Fruit fly (Drosophila melanogaster) whole organism, embryonic: ENCODE measurements around the gene CG33267.
A peak's percentile ranks its signal among the peaks of the same experiment; 100 is the strongest.

Source experiments
- Atf-2 ChIP-seq: fragments of 200-800 bp; sonication (Bioruptor generic); optimal IDR thresholded peaks from 2 replicates; lab custom pipeline; 2016; ENCODE audit warnings: missing biosample characterization, missing genetic modification characterization
- Blimp-1 ChIP-seq: fragments of 200-800 bp; sonication (Bioruptor generic); optimal IDR thresholded peaks from 3 replicates; lab custom pipeline; 2018; ENCODE audit warnings: missing biosample characterization, missing genetic modification characterization, mild to moderate bottlenecking, moderate library complexity, missing genetic modification reagents
- CG10321 ChIP-seq: fragments of 200-800 bp; sonication (Bioruptor generic); IDR thresholded peaks from 2 replicates; pipeline ENCODE4 v1.3.6; 2022; ENCODE audit warnings: missing biosample characterization, missing genetic modification characterization
- CG10543 ChIP-seq: fragments of 200-800 bp; sonication (Bioruptor generic); optimal IDR thresholded peaks from 3 replicates; lab custom pipeline; 2017; ENCODE audit warnings: missing biosample characterization, mild to moderate bottlenecking, missing genetic modification characterization, moderate library complexity
- CG11696 ChIP-seq: fragments of 200-800 bp; sonication (Bioruptor generic); IDR thresholded peaks from 2 replicates; pipeline ENCODE4 v1.3.6; 2022; ENCODE audit warnings: missing biosample characterization, missing genetic modification characterization
- CG13296 ChIP-seq: fragments of 200-800 bp; sonication (Bioruptor generic); optimal IDR thresholded peaks from 3 replicates; lab custom pipeline; 2018; ENCODE audit warnings: missing biosample characterization, mild to moderate bottlenecking, missing genetic modification characterization
- CG14441 ChIP-seq: fragments of 200-800 bp; sonication (Bioruptor generic); IDR thresholded peaks from 2 replicates; pipeline ENCODE4 v1.3.6; 2022; ENCODE audit warnings: missing biosample characterization, missing genetic modification characterization
- CG18011 ChIP-seq: fragments of 200-800 bp; sonication (Bioruptor generic); optimal IDR thresholded peaks from 2 replicates; lab custom pipeline; 2017; ENCODE audit warnings: missing biosample characterization, missing genetic modification characterization, mild to moderate bottlenecking, moderate library complexity, missing genotype
- CG32532 ChIP-seq: fragments of 200-800 bp; sonication (Bioruptor generic); IDR thresholded peaks from 2 replicates; pipeline ENCODE4 v1.3.6; 2022; ENCODE audit warnings: missing biosample characterization, missing genetic modification characterization
- CG4854 ChIP-seq: fragments of 200-800 bp; sonication (Bioruptor generic); optimal IDR thresholded peaks from 2 replicates; lab custom pipeline; 2016; ENCODE audit warnings: missing biosample characterization, missing genetic modification characterization, inconsistent platforms
- CG6765 ChIP-seq: fragments of 200-800 bp; sonication (Bioruptor generic); optimal IDR thresholded peaks from 3 replicates; lab custom pipeline; 2017; ENCODE audit warnings: missing biosample characterization, mild to moderate bottlenecking, missing genetic modification characterization
- CG7556 ChIP-seq: fragments of 200-800 bp; sonication (Bioruptor generic); optimal IDR thresholded peaks from 2 replicates; lab custom pipeline; 2017; ENCODE audit warnings: missing biosample characterization, mild to moderate bottlenecking, missing genetic modification characterization
- CG7786 ChIP-seq: fragments of 200-800 bp; sonication (Bioruptor generic); optimal IDR thresholded peaks from 2 replicates; lab custom pipeline; 2016; ENCODE audit warnings: missing biosample characterization, missing genetic modification characterization
- CG8359 ChIP-seq: fragments of 200-800 bp; sonication (Bioruptor generic); optimal IDR thresholded peaks from 2 replicates; lab custom pipeline; 2017; ENCODE audit warnings: missing biosample characterization, mild to moderate bottlenecking, missing genetic modification characterization, borderline replicate concordance
- CG9932 ChIP-seq: fragments of 200-800 bp; sonication (Bioruptor generic); IDR thresholded peaks from 2 replicates; pipeline ENCODE4 v1.3.6; 2022; ENCODE audit warnings: missing biosample characterization, missing genetic modification characterization
- Drgx ChIP-seq: fragments of 200-800 bp; sonication (Bioruptor generic); IDR thresholded peaks from 2 replicates; pipeline ENCODE4 v1.3.6; 2022; ENCODE audit warnings: missing biosample characterization, missing genetic modification characterization
- E2f1 ChIP-seq: fragments of 200-800 bp; sonication (Bioruptor generic); IDR thresholded peaks from 2 replicates; pipeline ENCODE4 v1.3.6; 2022; ENCODE audit warnings: missing biosample characterization, missing genetic modification characterization
- E2f2 ChIP-seq: fragments of 200-800 bp; sonication (Bioruptor generic); IDR thresholded peaks from 2 replicates; pipeline ENCODE4 v1.3.6; 2022; ENCODE audit warnings: missing biosample characterization, missing genetic modification characterization
- Ets97D ChIP-seq: fragments of 200-800 bp; sonication (Bioruptor generic); optimal IDR thresholded peaks from 3 replicates; lab custom pipeline; 2016; ENCODE audit warnings: missing biosample characterization, missing genetic modification characterization
- Fer1 ChIP-seq: fragments of 200-800 bp; sonication (Bioruptor generic); optimal IDR thresholded peaks from 2 replicates; lab custom pipeline; 2017; ENCODE audit warnings: missing biosample characterization, mild to moderate bottlenecking, missing genetic modification characterization
- Hmr ChIP-seq: fragments of 200-800 bp; sonication (Bioruptor generic); optimal IDR thresholded peaks from 3 replicates; lab custom pipeline; 2017; ENCODE audit warnings: mild to moderate bottlenecking, missing biosample characterization, missing genetic modification reagents, missing genetic modification characterization
- Hr78 ChIP-seq, 2 experiments: fragments of 200-800 bp in 1 of 2; fragments of >200 bp in 1 of 2; sonication (Bioruptor generic) in 1 of 2; optimal IDR thresholded peaks; 2 replicates each; lab custom pipeline; 2017 to 2019; ENCODE audit warnings: missing biosample characterization in 2 of 2, missing genetic modification characterization in 2 of 2, mild to moderate bottlenecking in 1 of 2, moderate library complexity in 1 of 2
- MBD-R2 ChIP-seq: fragments of 200-800 bp; sonication (Bioruptor generic); IDR thresholded peaks from 2 replicates; pipeline ENCODE4 v1.3.6; 2022; ENCODE audit warnings: missing biosample characterization, missing genetic modification characterization
- Ptx1 ChIP-seq: fragments of 200-800 bp; sonication (Bioruptor generic); IDR thresholded peaks from 2 replicates; pipeline ENCODE4 v1.3.6; 2022; ENCODE audit warnings: missing biosample characterization, missing genetic modification characterization
- Sox100B ChIP-seq: fragments of 200-800 bp; sonication (Bioruptor generic); optimal IDR thresholded peaks from 3 replicates; lab custom pipeline; 2018; ENCODE audit warnings: missing biosample characterization, mild to moderate bottlenecking, missing genetic modification characterization
- Ssrp ChIP-seq: fragments of 200-800 bp; sonication (Bioruptor generic); optimal IDR thresholded peaks from 2 replicates; lab custom pipeline; 2018; ENCODE audit warnings: missing biosample characterization, mild to moderate bottlenecking, missing genetic modification characterization, moderate library complexity
- Vsx1 ChIP-seq: fragments of 200-800 bp; sonication (Bioruptor generic); optimal IDR thresholded peaks from 2 replicates; lab custom pipeline; 2017; ENCODE audit warnings: missing biosample characterization, mild to moderate bottlenecking, missing genetic modification characterization, missing genetic modification reagents
- abd-A ChIP-seq: fragments of 200-800 bp; sonication (Bioruptor generic); optimal IDR thresholded peaks from 3 replicates; lab custom pipeline; 2019; ENCODE audit warnings: missing biosample characterization, mild to moderate bottlenecking, missing genetic modification characterization, moderate library complexity
- amos ChIP-seq: fragments of 200-800 bp; sonication (Bioruptor generic); IDR thresholded peaks from 2 replicates; pipeline ENCODE4 v1.3.6; 2022; ENCODE audit warnings: missing biosample characterization, missing genetic modification characterization; ENCODE audit not compliant: partially characterized antibody
- caup ChIP-seq: fragments of 200-800 bp; sonication (Bioruptor generic); optimal IDR thresholded peaks from 3 replicates; lab custom pipeline; 2017; ENCODE audit warnings: missing biosample characterization, mild to moderate bottlenecking, missing genetic modification characterization, moderate library complexity; ENCODE audit not compliant: severe bottlenecking
- crol ChIP-seq: fragments of 200-800 bp; sonication (Bioruptor generic); IDR thresholded peaks from 2 replicates; pipeline ENCODE4 v1.3.6; 2022; ENCODE audit warnings: missing biosample characterization, missing genetic modification characterization
- dmrt99B ChIP-seq: fragments of 200-800 bp; sonication (Bioruptor generic); optimal IDR thresholded peaks from 2 replicates; lab custom pipeline; 2018; ENCODE audit warnings: missing biosample characterization, mild to moderate bottlenecking, missing genetic modification characterization, moderate library complexity
- dpn ChIP-seq, 2 experiments: fragments of 200-800 bp; sonication (Bioruptor generic); optimal IDR thresholded peaks; 3 replicates each; lab custom pipeline; 2016; ENCODE audit warnings: missing biosample characterization in 2 of 2, missing genetic modification characterization in 2 of 2
- en ChIP-seq: fragments of 200-800 bp; sonication (Bioruptor generic); optimal IDR thresholded peaks from 2 replicates; lab custom pipeline; 2016; ENCODE audit warnings: missing biosample characterization, missing genetic modification characterization
- ftz-f1 ChIP-seq: fragments of 200-800 bp; sonication (Bioruptor generic); optimal IDR thresholded peaks from 2 replicates; lab custom pipeline; 2016; ENCODE audit warnings: missing biosample characterization, missing genetic modification characterization
- gsb ChIP-seq: fragments of 200-800 bp; sonication (Bioruptor generic); IDR thresholded peaks from 2 replicates; pipeline ENCODE4 v1.3.6; 2022; ENCODE audit warnings: missing biosample characterization, missing genetic modification characterization
- kni ChIP-seq: fragments of 200-800 bp; sonication (Bioruptor generic); optimal IDR thresholded peaks from 3 replicates; lab custom pipeline; 2017; ENCODE audit warnings: mild to moderate bottlenecking, missing biosample characterization, missing genetic modification reagents, missing genetic modification characterization
- lab ChIP-seq: fragments of 200-800 bp; sonication (Bioruptor generic); optimal IDR thresholded peaks from 3 replicates; lab custom pipeline; 2017; ENCODE audit warnings: missing biosample characterization, missing genetic modification characterization, mild to moderate bottlenecking, moderate library complexity, missing genetic modification reagents
- mirr ChIP-seq: fragments of 200-800 bp; sonication (Bioruptor generic); optimal IDR thresholded peaks from 3 replicates; lab custom pipeline; 2018; ENCODE audit warnings: missing biosample characterization, mild to moderate bottlenecking, missing genetic modification characterization
- rib ChIP-seq: fragments of 200-800 bp; sonication (Bioruptor generic); IDR thresholded peaks from 2 replicates; pipeline ENCODE4 v1.3.6; 2022; ENCODE audit warnings: missing biosample characterization, missing genetic modification characterization
- sd ChIP-seq: fragments of 200-800 bp; sonication (Bioruptor generic); optimal IDR thresholded peaks from 3 replicates; lab custom pipeline; 2018; ENCODE audit warnings: missing biosample characterization, mild to moderate bottlenecking, missing genetic modification characterization, moderate library complexity
- sens ChIP-seq: fragments of 200-800 bp; sonication (Bioruptor generic); peaks from one replicate; lab custom pipeline; 2016; ENCODE audit warnings: missing biosample characterization, missing genetic modification characterization
- slbo ChIP-seq: fragments of 200-800 bp; sonication (Bioruptor generic); IDR thresholded peaks from 2 replicates; pipeline ENCODE4 v1.3.6; 2022; ENCODE audit warnings: missing biosample characterization, missing genetic modification characterization
- sob ChIP-seq: fragments of 200-800 bp; sonication (Bioruptor generic); IDR thresholded peaks from 2 replicates; pipeline ENCODE4 v1.3.6; 2022; ENCODE audit warnings: missing biosample characterization, missing genetic modification characterization
- ttk ChIP-seq: fragments of 200-800 bp; sonication (Bioruptor generic); IDR thresholded peaks from 2 replicates; pipeline ENCODE4 v2.1.2; 2022; ENCODE audit warnings: missing biosample characterization, missing genetic modification characterization
- unpg ChIP-seq: fragments of 200-800 bp; sonication (Bioruptor generic); optimal IDR thresholded peaks from 3 replicates; lab custom pipeline; 2018; ENCODE audit warnings: missing biosample characterization, mild to moderate bottlenecking, missing genetic modification characterization, moderate library complexity
- yki ChIP-seq: fragments of >200 bp; optimal IDR thresholded peaks from 3 replicates; lab custom pipeline; 2018
- z ChIP-seq: fragments of 200-800 bp; sonication (Bioruptor generic); IDR thresholded peaks from 3 replicates; pipeline ENCODE4 v1.3.6; 2022; ENCODE audit warnings: missing biosample characterization, missing genetic modification characterization

CG33267 gene

dm6 chr3L:11550359-11551056 is 13.8 kb upstream of the CG33267 start (continued):
- peak; percentile 8 for TF ChIP-seq CG13296 (GFP tag; lab: Kevin White, UChicago)
- TF ChIP-seq sob (GFP tag; lab: Robert Waterston, UW), result 0 out of 2 replicates have a peak, but pooled peaks have one; percentile 24
- TF ChIP-seq Fer1, result peak; percentile 3
- peak; percentile 48 for TF ChIP-seq Vsx1 (GFP tag; lab: Kevin White, UChicago)
- no peak for TF ChIP-seq E2f2 (GFP tag; lab: Robert Waterston, UW)
- TF ChIP-seq lab, result peak; percentile 57
- no peak for TF ChIP-seq ttk (GFP tag; lab: Robert Waterston, UW)
- TF ChIP-seq yki (lab: Kevin White, UChicago), result no peak
- TF ChIP-seq Ets97D (GFP tag; lab: Kevin White, UChicago), result no peak
- peak; percentile 82 for TF ChIP-seq CG11696 (GFP tag; lab: Robert Waterston, UW)
- no peak for TF ChIP-seq en (GFP tag; lab: Kevin White, UChicago)
- peak; percentile 75 for TF ChIP-seq ftz-f1 (GFP tag; lab: Kevin White, UChicago)
- TF ChIP-seq Blimp-1 (GFP tag; lab: Kevin White, UChicago), result peak; percentile 90
- TF ChIP-seq slbo (GFP tag; lab: Robert Waterston, UW), result peak; percentile 44; the same call in 1 of the 2 replicates
- no peak for TF ChIP-seq CG8359 (GFP tag; lab: Kevin White, UChicago)
- TF ChIP-seq CG4854 (GFP tag; lab: Kevin White, UChicago), result no peak
- no peak for TF ChIP-seq gsb (GFP tag; lab: Robert Waterston, UW)
- no peak for TF ChIP-seq CG18011 (GFP tag; lab: Kevin White, UChicago)
- TF ChIP-seq mirr, result peak; percentile 68
- peak; percentile 22 for TF ChIP-seq CG6765 (GFP tag; lab: Kevin White, UChicago)
- TF ChIP-seq CG7786 (GFP tag; lab: Kevin White, UChicago), result no peak
- peak; percentile 7; the same call in 1 of the 2 replicates for TF ChIP-seq E2f1
- no peak for TF ChIP-seq Sox100B
- peak; percentile 21; the same call in 1 of the 2 replicates for TF ChIP-seq CG32532 (GFP tag; lab: Robert Waterston, UW)
- peak; percentile 5 for TF ChIP-seq CG10543 (GFP tag; lab: Kevin White, UChicago)
- peak; percentile 46 for TF ChIP-seq Hmr (GFP tag; lab: Kevin White, UChicago)
- 0 out of 2 replicates have a peak, but pooled peaks have one; percentile 16 for TF ChIP-seq CG14441 (GFP tag; lab: Robert Waterston, UW)
- peak; percentile 29; the same call in 1 of the 2 replicates for TF ChIP-seq CG9932 (GFP tag; lab: Robert Waterston, UW)
- TF ChIP-seq CG7556 (GFP tag; lab: Kevin White, UChicago), result no peak
- peak; percentile 85 for TF ChIP-seq abd-A
- no peak for TF ChIP-seq CG10321
- TF ChIP-seq Ssrp, result no peak
- TF ChIP-seq crol (GFP tag; lab: Robert Waterston, UW), result peak; percentile 52
- TF ChIP-seq kni (GFP tag; lab: Kevin White, UChicago), result peak; percentile 67
- peak; percentile 45 for TF ChIP-seq sd
- TF ChIP-seq amos (GFP tag; lab: Robert Waterston, UW), result no peak
- no peak for TF ChIP-seq Atf-2 (GFP tag; lab: Kevin White, UChicago)
- TF ChIP-seq dmrt99B (tag; lab: Kevin White, UChicago), result no peak
- peak in 1 of 2 experiments; percentile 19 for TF ChIP-seq dpn (GFP tag; optimal IDR thresholded peaks at IDR 0.05; lab: Kevin White, UChicago)
- TF ChIP-seq Ptx1 (GFP tag; lab: Robert Waterston, UW), result peak; percentile 18; the same call in 1 of the 2 replicates
- TF ChIP-seq Hr78 (GFP tag; optimal IDR thresholded peaks at IDR 0.05; lab: Kevin White, UChicago), result peak in 1 of 2 experiments; percentile 49
- TF ChIP-seq rib, result peak; percentile 37; the same call in 1 of the 2 replicates
- peak; percentile 34 for TF ChIP-seq caup (GFP tag; lab: Kevin White, UChicago)
- TF ChIP-seq z (GFP tag; lab: Robert Waterston, UW), result peak; percentile 37; the same call in 1 of the 3 replicates
- no peak for TF ChIP-seq MBD-R2 (GFP tag; lab: Robert Waterston, UW)
- no peak for TF ChIP-seq Drgx (GFP tag; lab: Robert Waterston, UW)
- TF ChIP-seq unpg (GFP tag; lab: Kevin White, UChicago), result no peak
- peak; percentile 39 for TF ChIP-seq sens (GFP tag; lab: Kevin White, UChicago)
- TF ChIP-seq, all 482 proteins: peak for 55
